Fruit fly (Drosophila melanogaster) whole organism, embryonic: ENCODE data around the gene faf.

Source experiments
- Aef1 ChIP-seq: fragments of 200-800 bp; sonication (Bioruptor generic); IDR thresholded peaks from 3 replicates; pipeline ENCODE4 v1.3.6; 2022; ENCODE audit warnings: missing biosample characterization, missing genetic modification characterization
- Atf6 ChIP-seq: fragments of 200-800 bp; sonication (Bioruptor generic); IDR thresholded peaks from 2 replicates; pipeline ENCODE4 v1.3.6; 2022; ENCODE audit warnings: missing biosample characterization, missing genetic modification characterization
- CG10431 ChIP-seq: fragments of 200-800 bp; sonication (Bioruptor generic); optimal IDR thresholded peaks from 3 replicates; lab custom pipeline; 2018; ENCODE audit warnings: missing biosample characterization, mild to moderate bottlenecking, missing genetic modification characterization
- CG12219 ChIP-seq: fragments of 200-800 bp; sonication (Bioruptor generic); optimal IDR thresholded peaks from 3 replicates; lab custom pipeline; 2018; ENCODE audit warnings: missing biosample characterization, mild to moderate bottlenecking, missing genetic modification characterization
- CG1233 ChIP-seq: fragments of 200-800 bp; sonication (Bioruptor generic); optimal IDR thresholded peaks from 4 replicates; lab custom pipeline; 2018; ENCODE audit warnings: missing biosample characterization, mild to moderate bottlenecking, missing genetic modification characterization
- CG14441 ChIP-seq: fragments of 200-800 bp; sonication (Bioruptor generic); IDR thresholded peaks from 2 replicates; pipeline ENCODE4 v1.3.6; 2022; ENCODE audit warnings: missing biosample characterization, missing genetic modification characterization
- CG1602 ChIP-seq: fragments of 200-800 bp; sonication (Bioruptor generic); optimal IDR thresholded peaks from 3 replicates; lab custom pipeline; 2016; ENCODE audit warnings: missing biosample characterization, missing genetic modification characterization
- CG16813 ChIP-seq: fragments of 200-800 bp; sonication (Bioruptor generic); IDR thresholded peaks from 3 replicates; pipeline ENCODE4 v1.3.6; 2022; ENCODE audit warnings: missing biosample characterization, missing genetic modification characterization; ENCODE audit not compliant: partially characterized antibody
- CG2678 ChIP-seq: fragments of 200-800 bp; sonication (Bioruptor generic); optimal IDR thresholded peaks from 3 replicates; lab custom pipeline; 2019; ENCODE audit warnings: missing biosample characterization, mild to moderate bottlenecking, missing genetic modification characterization, moderate library complexity
- CG6689 ChIP-seq: fragments of 200-800 bp; sonication (Bioruptor generic); IDR thresholded peaks from 2 replicates; pipeline ENCODE4 v1.3.6; 2022; ENCODE audit warnings: missing biosample characterization, missing genetic modification characterization
- CG6791 ChIP-seq: fragments of 200-800 bp; sonication (Bioruptor generic); IDR thresholded peaks from 3 replicates; pipeline ENCODE4 v1.3.6; 2022; ENCODE audit warnings: missing biosample characterization, missing genetic modification characterization; ENCODE audit not compliant: partially characterized antibody
- CG7786 ChIP-seq: fragments of 200-800 bp; sonication (Bioruptor generic); optimal IDR thresholded peaks from 2 replicates; lab custom pipeline; 2016; ENCODE audit warnings: missing biosample characterization, missing genetic modification characterization
- CG7963 ChIP-seq: fragments of 200-800 bp; sonication (Bioruptor generic); IDR thresholded peaks from 3 replicates; pipeline ENCODE4 v1.3.6; 2022; ENCODE audit warnings: missing biosample characterization, missing genetic modification characterization; ENCODE audit not compliant: partially characterized antibody
- CG9727 ChIP-seq: fragments of 200-800 bp; sonication (Bioruptor generic); optimal IDR thresholded peaks from 3 replicates; lab custom pipeline; 2017; ENCODE audit warnings: missing biosample characterization, mild to moderate bottlenecking, missing genetic modification characterization
- Dip3 ChIP-seq: fragments of 200-800 bp; sonication (Bioruptor generic); optimal IDR thresholded peaks from 3 replicates; lab custom pipeline; 2016; ENCODE audit warnings: missing biosample characterization, missing genetic modification characterization
- Dll ChIP-seq: fragments of 200-800 bp; sonication (Bioruptor generic); IDR thresholded peaks from 4 replicates; pipeline ENCODE4 v1.3.6; 2022; ENCODE audit warnings: missing biosample characterization, missing genetic modification characterization; ENCODE audit not compliant: partially characterized antibody
- Drgx ChIP-seq: fragments of 200-800 bp; sonication (Bioruptor generic); IDR thresholded peaks from 2 replicates; pipeline ENCODE4 v1.3.6; 2022; ENCODE audit warnings: missing biosample characterization, missing genetic modification characterization
- Ets65A ChIP-seq: fragments of 200-800 bp; sonication (Bioruptor generic); peaks from one replicate; lab custom pipeline; 2016; ENCODE audit warnings: missing biosample characterization, missing genetic modification characterization
- H2.0 ChIP-seq: fragments of 200-800 bp; sonication (Bioruptor generic); IDR thresholded peaks from 2 replicates; pipeline ENCODE4 v1.3.6; 2022; ENCODE audit warnings: missing biosample characterization, missing genetic modification characterization
- HLH54F ChIP-seq: fragments of 200-800 bp; sonication (Bioruptor generic); optimal IDR thresholded peaks from 3 replicates; lab custom pipeline; 2016; ENCODE audit warnings: missing biosample characterization, missing genetic modification characterization
- Kr ChIP-seq: fragments of 200-800 bp; sonication (Bioruptor generic); optimal IDR thresholded peaks from 2 replicates; lab custom pipeline; 2017; ENCODE audit warnings: missing biosample characterization, mild to moderate bottlenecking, missing genetic modification characterization
- Med ChIP-seq: fragments of 200-800 bp; sonication (Bioruptor generic); peaks from one replicate; lab custom pipeline; 2016; ENCODE audit warnings: missing biosample characterization, missing genetic modification characterization, mild to moderate bottlenecking, inconsistent platforms, moderate library complexity
- NK7.1 ChIP-seq: fragments of 200-800 bp; sonication (Bioruptor generic); optimal IDR thresholded peaks from 3 replicates; lab custom pipeline; 2016; ENCODE audit warnings: missing biosample characterization, missing genetic modification characterization
- Rfx ChIP-seq: fragments of 200-800 bp; sonication (Bioruptor generic); IDR thresholded peaks from 2 replicates; pipeline ENCODE4 v1.3.6; 2022; ENCODE audit warnings: missing biosample characterization, missing genetic modification characterization
- Taf1 ChIP-seq: fragments of 200-800 bp; sonication (Bioruptor generic); IDR thresholded peaks from 2 replicates; pipeline ENCODE4 v1.3.6; 2022; ENCODE audit warnings: missing biosample characterization, missing genetic modification characterization
- Trl ChIP-seq, 3 experiments: fragments of >200 bp in 2 of 3; fragments of 200-800 bp in 1 of 3; sonication (Bioruptor generic) in 1 of 3; optimal IDR thresholded peaks; 2 replicates in 1 of 3; 3 replicates in 2 of 3; lab custom pipeline; 2016 to 2017; ENCODE audit warnings: missing biosample characterization in 1 of 3, missing genetic modification characterization in 1 of 3
- Xbp1 ChIP-seq: fragments of 200-800 bp; sonication (Bioruptor generic); optimal IDR thresholded peaks from 3 replicates; lab custom pipeline; 2016; ENCODE audit warnings: missing biosample characterization, mild to moderate bottlenecking, missing genetic modification characterization
- ap ChIP-seq: fragments of 200-800 bp; sonication (Bioruptor generic); IDR thresholded peaks from 2 replicates; pipeline ENCODE4 v1.3.6; 2022; ENCODE audit warnings: missing biosample characterization, missing genetic modification characterization
- crp ChIP-seq, 2 experiments: fragments of 200-800 bp; sonication (Bioruptor generic); optimal IDR thresholded peaks; 2 replicates in 1 of 2; 3 replicates in 1 of 2; lab custom pipeline; 2017; ENCODE audit warnings: missing biosample characterization in 2 of 2, missing genetic modification characterization in 2 of 2, mild to moderate bottlenecking in 1 of 2, moderate library complexity in 1 of 2
- dmrt11E ChIP-seq: fragments of 200-800 bp; sonication (Bioruptor generic); optimal IDR thresholded peaks from 3 replicates; lab custom pipeline; 2018; ENCODE audit warnings: missing biosample characterization, mild to moderate bottlenecking, missing genetic modification characterization, moderate library complexity
- emc ChIP-seq: fragments of 200-800 bp; sonication (Bioruptor generic); optimal IDR thresholded peaks from 2 replicates; lab custom pipeline; 2016; ENCODE audit warnings: missing biosample characterization, missing genetic modification characterization
- hb ChIP-seq: fragments of 200-800 bp; sonication (Bioruptor generic); IDR thresholded peaks from 3 replicates; pipeline ENCODE4 v1.3.6; 2022; ENCODE audit warnings: missing biosample characterization, missing genetic modification characterization; ENCODE audit not compliant: partially characterized antibody
- mam ChIP-seq: fragments of 200-800 bp; sonication (Bioruptor generic); optimal IDR thresholded peaks from 3 replicates; lab custom pipeline; 2016; ENCODE audit warnings: missing biosample characterization, missing genetic modification characterization
- mld ChIP-seq: fragments of 200-800 bp; sonication (Bioruptor generic); IDR thresholded peaks from 3 replicates; pipeline ENCODE4 v1.3.6; 2022; ENCODE audit warnings: missing biosample characterization, missing genetic modification characterization; ENCODE audit not compliant: partially characterized antibody
- pum ChIP-seq: fragments of 200-800 bp; sonication (Bioruptor generic); optimal IDR thresholded peaks from 2 replicates; lab custom pipeline; 2016; ENCODE audit warnings: missing biosample characterization, missing genetic modification characterization
- pzg ChIP-seq: fragments of 200-800 bp; sonication (Bioruptor generic); optimal IDR thresholded peaks from 3 replicates; lab custom pipeline; 2018; ENCODE audit warnings: missing biosample characterization, mild to moderate bottlenecking, missing genetic modification characterization, moderate library complexity
- ssp ChIP-seq: fragments of 200-800 bp; sonication (Bioruptor generic); IDR thresholded peaks from 2 replicates; pipeline ENCODE4 v1.3.6; 2022; ENCODE audit warnings: missing biosample characterization, missing genetic modification characterization
- stwl ChIP-seq: fragments of 200-800 bp; sonication (Bioruptor generic); optimal IDR thresholded peaks from 3 replicates; lab custom pipeline; 2018; ENCODE audit warnings: missing biosample characterization, mild to moderate bottlenecking, missing genetic modification characterization, moderate library complexity
- trem ChIP-seq: fragments of 200-800 bp; optimal IDR thresholded peaks from 3 replicates; lab custom pipeline; 2019; ENCODE audit warnings: missing biosample characterization, mild to moderate bottlenecking, missing genetic modification characterization, moderate library complexity
- zfh2 ChIP-seq: fragments of 200-800 bp; sonication (Bioruptor generic); optimal IDR thresholded peaks from 2 replicates; lab custom pipeline; 2016; ENCODE audit warnings: missing biosample characterization, missing genetic modification characterization

The faf gene

dm6 chr3R:31805228-31805738 lies 28.5 kb downstream of the faf start, which contains the start of the genes CG42233 and CG1971 (continued):
- peak; percentile 62; the same call in 2 of the 3 replicates for TF ChIP-seq CG6791 (GFP tag; lab: Robert Waterston, UW)
- peak; percentile 52; the same call in 1 of the 2 replicates for TF ChIP-seq CG14441 (GFP tag; lab: Robert Waterston, UW)
- 0 out of 3 replicates have a peak, but pooled peaks have one; percentile 10 for TF ChIP-seq CG7963 (GFP tag; lab: Robert Waterston, UW)
- peak; percentile 2 for TF ChIP-seq trem (tag; lab: Kevin White, UChicago)
- TF ChIP-seq pum (GFP tag; lab: Kevin White, UChicago), result peak; percentile 31
- TF ChIP-seq CG1602 (GFP tag; lab: Kevin White, UChicago), result no peak
- peak; percentile 26 for TF ChIP-seq Ets65A
- TF ChIP-seq Atf6 (GFP tag; lab: Robert Waterston, UW), result peak; percentile 25; the same call in 1 of the 2 replicates
- 0 out of 3 replicates have a peak, but pooled peaks have one; percentile 31 for TF ChIP-seq CG16813
- no peak for TF ChIP-seq pzg (GFP tag; lab: Kevin White, UChicago)
- TF ChIP-seq CG1233 (GFP tag; lab: Kevin White, UChicago), result peak; percentile 13
- TF ChIP-seq Dip3, result peak; percentile 13
- peak; percentile 40; the same call in 1 of the 3 replicates for TF ChIP-seq mld (GFP tag; lab: Robert Waterston, UW)
- TF ChIP-seq H2.0 (GFP tag; lab: Robert Waterston, UW), result no peak
- peak; percentile 5 for TF ChIP-seq stwl
- peak; percentile 0 for TF ChIP-seq CG9727 (GFP tag; lab: Kevin White, UChicago)
- TF ChIP-seq emc, result no peak
- peak; percentile 30; the same call in 1 of the 3 replicates for TF ChIP-seq Aef1 (GFP tag; lab: Robert Waterston, UW)
- TF ChIP-seq CG12219 (GFP tag; lab: Kevin White, UChicago), result peak; percentile 2
- peak; percentile 29 for TF ChIP-seq CG7786 (GFP tag; lab: Kevin White, UChicago)
- peak; percentile 24 for TF ChIP-seq Xbp1 (GFP tag; lab: Kevin White, UChicago)
- TF ChIP-seq dmrt11E (tag; lab: Kevin White, UChicago), result peak; percentile 16
- no peak for TF ChIP-seq ssp
- peak; percentile 14; the same call in 1 of the 2 replicates for TF ChIP-seq Taf1 (GFP tag; lab: Robert Waterston, UW)
- TF ChIP-seq zfh2, result peak; percentile 32
- peak; percentile 20 to 85 for TF ChIP-seq crp (GFP tag; optimal IDR thresholded peaks at IDR 0.05; lab: Kevin White, UChicago)
- TF ChIP-seq Kr (GFP tag; lab: Kevin White, UChicago), result no peak
- TF ChIP-seq mam (GFP tag; lab: Kevin White, UChicago), result peak; percentile 25
- TF ChIP-seq CG10431 (GFP tag; lab: Kevin White, UChicago), result peak; percentile 54
- peak; percentile 91 for TF ChIP-seq Med (GFP tag; lab: Kevin White, UChicago)
- TF ChIP-seq Trl (optimal IDR thresholded peaks at IDR 0.05; lab: Kevin White, UChicago), result no peak
- TF ChIP-seq Trl (GFP tag; optimal IDR thresholded peaks at IDR 0.05; lab: Kevin White, UChicago), result peak; percentile 3
- 0 out of 2 replicates have a peak, but pooled peaks have one; percentile 26 for TF ChIP-seq Rfx (GFP tag; lab: Robert Waterston, UW)
- TF ChIP-seq CG2678 (tag; lab: Kevin White, UChicago), result no peak
- TF ChIP-seq HLH54F (GFP tag; lab: Kevin White, UChicago), result peak; percentile 19
- peak; percentile 69; the same call in 1 of the 3 replicates for TF ChIP-seq hb (GFP tag; lab: Robert Waterston, UW)
- TF ChIP-seq Drgx, result peak; percentile 46
- TF ChIP-seq NK7.1 (GFP tag; lab: Kevin White, UChicago), result no peak
- TF ChIP-seq ap, result no peak
- TF ChIP-seq CG6689, result no peak
- TF ChIP-seq Dll (GFP tag; lab: Robert Waterston, UW), result peak; percentile 48; the same call in 1 of the 4 replicates
